Fruit fly (Drosophila melanogaster) whole organism: ENCODE results near the gene Trax.

Experiments
- CG8478 ChIP-seq: fragments of >200 bp; optimal IDR thresholded peaks from 2 replicates; lab custom pipeline; 2018; ENCODE audit warnings: inconsistent platforms
- EcR ChIP-seq, 2 experiments: fragments of >200 bp; optimal IDR thresholded peaks; 2 replicates each; lab custom pipeline; 2017; ENCODE audit warnings: missing biosample characterization in 2 of 2, missing genetic modification characterization in 2 of 2, missing genetic modification reagents in 2 of 2
- psq ChIP-seq: fragments of >200 bp; optimal IDR thresholded peaks from 2 replicates; lab custom pipeline; 2017

DNA sequence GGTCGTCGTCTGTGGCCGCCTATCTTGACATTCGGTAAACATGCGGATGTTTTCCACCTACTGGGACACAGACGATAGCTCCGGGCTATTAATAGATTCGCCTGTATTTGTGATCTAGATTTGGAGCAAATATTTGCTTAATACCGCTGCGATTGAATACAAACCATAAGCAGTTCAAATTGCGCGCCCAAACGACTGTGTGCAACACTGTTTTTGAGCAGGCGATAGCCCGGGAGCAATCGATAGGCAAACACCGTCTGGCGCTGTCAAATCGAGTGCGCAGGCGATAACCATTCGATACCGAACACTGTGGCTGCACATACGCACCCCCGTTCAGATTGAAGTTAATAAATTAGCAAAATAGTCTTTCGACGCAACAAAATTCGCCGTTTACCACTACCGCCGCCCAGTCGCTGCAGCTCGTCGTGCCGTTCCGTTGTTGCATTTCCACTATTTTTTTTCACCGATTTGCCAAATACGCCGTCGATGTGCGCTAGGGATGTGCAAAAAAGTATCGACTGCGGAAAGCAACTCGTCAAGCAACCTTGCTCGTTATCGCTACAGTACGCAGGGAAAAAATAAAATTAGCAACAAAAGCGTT, 46.7 kb downstream of the Trax start, which contains the start of gene Atx2:
- no peak for TF ChIP-seq EcR (GFP tag; optimal IDR thresholded peaks at IDR 0.05; lab: Kevin White, UChicago)
- no peak for TF ChIP-seq psq
- TF ChIP-seq CG8478: no peak
